Worm (Caenorhabditis elegans): ENCODE results near the gene cey-1.

Gene cey-1

DNA sequence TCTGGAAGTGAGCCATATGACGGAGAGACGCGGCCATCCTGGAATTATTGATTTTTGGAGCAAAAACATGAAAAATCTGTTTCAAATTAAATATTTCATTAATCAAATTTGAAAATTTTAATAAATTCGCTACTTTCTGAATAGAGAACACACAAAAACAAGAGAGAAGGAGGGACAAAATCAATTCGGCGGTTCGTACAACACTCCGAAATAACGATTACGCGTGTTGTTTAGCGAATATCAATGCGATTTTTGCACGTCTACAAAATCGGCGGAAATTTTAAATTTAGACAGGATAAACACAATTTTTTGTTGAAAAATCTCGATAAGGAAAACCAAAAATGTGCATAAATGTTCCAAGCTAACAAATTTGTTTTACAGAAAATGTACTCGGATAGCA lies 8.9 kb upstream of the cey-1 start, which contains the start of the genes sdhd-1 and ilkp-1:
sdhd-1 (minus strand) TSS at position 38 of the 400 bp plus-strand sequence.
ilkp-1 (plus strand) TSS at position 380 of the 400 bp plus-strand sequence.
- TF ChIP-seq efl-1 (GFP tag; optimal IDR thresholded peaks at IDR 0.05): peak; percentile 33
- TF ChIP-seq ztf-6 (GFP tag; IDR thresholded peaks at IDR 0.05): no peak
- TF ChIP-seq attf-3 (GFP tag; conservative IDR thresholded peaks at IDR 0.05): peak; percentile 90
- peak; percentile 48; the same call in 1 of the 2 replicates for TF ChIP-seq hmg-1.2 (GFP tag; IDR thresholded peaks at IDR 0.05)
- peak; percentile 55 for TF ChIP-seq lin-54 (GFP tag; optimal IDR thresholded peaks at IDR 0.05)
- TF ChIP-seq attf-5 (GFP tag; optimal IDR thresholded peaks at IDR 0.05): peak; percentile 20
- TF ChIP-seq lin-35 (GFP tag; optimal IDR thresholded peaks at IDR 0.05): peak in 1 of 3 experiments; percentile 54
- no peak for TF ChIP-seq let-526 (GFP tag; IDR thresholded peaks at IDR 0.05)

DNA sequence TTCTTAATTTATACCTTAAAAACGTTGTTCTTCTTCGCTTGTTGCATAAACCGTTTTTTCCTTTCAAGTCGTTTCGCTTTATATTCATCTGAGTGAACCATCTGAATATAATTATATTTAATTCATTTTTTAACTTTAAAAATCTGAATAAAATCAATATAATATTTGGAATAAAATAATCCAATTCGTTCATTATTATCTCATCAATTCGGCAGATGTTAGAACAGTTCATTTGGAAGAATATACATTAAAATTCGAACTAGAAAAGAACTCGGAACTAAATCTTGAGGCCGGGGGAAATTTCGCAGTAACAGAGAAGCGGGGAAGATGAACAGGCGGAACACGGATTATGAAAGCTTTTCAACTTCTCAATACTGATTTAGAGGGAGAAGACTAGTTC lies 7.9 kb upstream of the cey-1 start, which contains the start of gene F33A8.4:
F33A8.4 (minus strand) TSS at position 101 of the 400 bp plus-strand sequence.
- TF ChIP-seq sdz-38 (tag; optimal IDR thresholded peaks at IDR 0.05): no peak
- TF ChIP-seq ztf-26 (tag; optimal IDR thresholded peaks at IDR 0.05): no peak
- TF ChIP-seq B0261.1 (tag; optimal IDR thresholded peaks at IDR 0.05): no peak
- TF ChIP-seq attf-6 (GFP tag; IDR thresholded peaks at IDR 0.05): no peak
- TF ChIP-seq K12H6.12 (tag; optimal IDR thresholded peaks at IDR 0.05): no peak
- no peak for TF ChIP-seq lsl-1 (GFP tag; optimal IDR thresholded peaks at IDR 0.05)
- TF ChIP-seq lag-1 (GFP tag; IDR thresholded peaks at IDR 0.05): no peak
- TF ChIP-seq repo-1 (tag; optimal IDR thresholded peaks at IDR 0.05): no peak
- TF ChIP-seq let-607 (tag; optimal IDR thresholded peaks at IDR 0.05): no peak
- TF ChIP-seq snpc-3.4 (tag; optimal IDR thresholded peaks at IDR 0.05): no peak
- no peak for TF ChIP-seq F49E8.2 (tag; optimal IDR thresholded peaks at IDR 0.05; ENCODE audit: insufficient read depth)
- no peak for TF ChIP-seq bed-2 (GFP tag; IDR thresholded peaks at IDR 0.05)
- no peak for TF ChIP-seq xnd-1 (tag; optimal IDR thresholded peaks at IDR 0.05)
- TF ChIP-seq Y56A3A.18 (GFP tag; IDR thresholded peaks at IDR 0.05): no peak
- no peak for TF ChIP-seq hrde-1 (tag; optimal IDR thresholded peaks at IDR 0.05; ENCODE audit: borderline replicate concordance)
- no peak for TF ChIP-seq ets-4 (GFP tag; optimal IDR thresholded peaks at IDR 0.05)
- no peak for TF ChIP-seq dpff-1 (tag; optimal IDR thresholded peaks at IDR 0.05)
- no peak for TF ChIP-seq F22D6.2 (tag; optimal IDR thresholded peaks at IDR 0.05)
- TF ChIP-seq rpc-1 (optimal IDR thresholded peaks at IDR 0.05): no peak
- no peak for TF ChIP-seq rpc-1 (tag; optimal IDR thresholded peaks at IDR 0.05)

DNA sequence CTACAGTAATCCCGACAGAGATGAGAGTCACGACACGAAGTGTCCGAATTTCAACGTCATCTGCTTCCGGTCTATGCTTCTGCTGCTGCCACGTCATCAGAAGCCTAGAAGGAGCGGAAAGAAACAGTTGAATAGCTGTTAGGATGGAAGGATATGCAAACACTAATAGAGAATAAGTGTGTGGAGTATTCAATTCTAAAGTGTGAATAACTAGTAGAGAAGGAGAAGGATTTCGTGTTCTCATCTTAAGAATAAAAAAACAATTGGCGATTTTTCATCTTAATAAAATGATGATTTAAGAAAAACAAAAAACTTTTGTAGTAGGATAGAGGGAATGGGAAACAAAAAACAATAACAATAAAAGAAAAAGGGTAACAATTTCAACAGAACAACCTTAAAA lies 4.9 kb upstream of the cey-1 start, which contains the start of gene col-83:
col-83 (minus strand) TSS at position 101 of the 400 bp plus-strand sequence.
- TF ChIP-seq hmg-20 (GFP tag; IDR thresholded peaks at IDR 0.05) (no peak), unc-62 (GFP tag; optimal IDR thresholded peaks at IDR 0.05) (no peak), ceh-79 (tag; optimal IDR thresholded peaks at IDR 0.05) (no peak), nfyb-1 (GFP tag; IDR thresholded peaks at IDR 0.05) (no peak), hmg-1.2 (GFP tag; IDR thresholded peaks at IDR 0.05) (no peak), rpc-1 (optimal IDR thresholded peaks at IDR 0.05) (no peak), rpc-1 (tag; optimal IDR thresholded peaks at IDR 0.05) (no peak), egl-44 (GFP tag; IDR thresholded peaks at IDR 0.05) (no peak), madf-3 (GFP tag; IDR thresholded peaks at IDR 0.05) (no peak), F55B11.4 (tag; optimal IDR thresholded peaks at IDR 0.05; ENCODE audit: borderline replicate concordance, insufficient read depth) (no peak)

DNA sequence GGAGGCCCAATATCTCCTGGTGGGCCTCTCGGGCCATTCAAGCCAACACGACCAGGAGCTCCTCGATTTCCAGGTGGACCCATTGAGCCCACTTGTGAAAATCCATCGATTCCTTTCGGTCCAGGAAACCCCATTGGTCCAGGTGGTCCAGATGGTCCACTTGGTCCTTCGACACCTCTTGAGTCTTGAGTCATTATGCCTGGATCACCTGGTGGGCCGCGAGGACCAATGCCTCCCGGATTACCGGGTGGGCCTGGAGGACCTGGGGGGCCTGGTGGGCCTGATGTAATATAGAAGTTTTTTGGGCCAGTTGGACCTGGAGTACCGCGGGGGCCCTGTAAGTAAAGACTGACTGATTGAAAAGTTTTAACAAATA lies 3.2 kb upstream of the cey-1 start:
- peak; percentile 64 for TF ChIP-seq zfh-2 (GFP tag; conservative IDR thresholded peaks at IDR 0.05)
- TF ChIP-seq nfyb-1 (GFP tag; IDR thresholded peaks at IDR 0.05): no peak
- TF ChIP-seq ccch-3 (GFP tag; optimal IDR thresholded peaks at IDR 0.05): no peak
